Worm (Caenorhabditis elegans): Measurements from ENCODE around the gene Y64G10A.1.

DNA sequence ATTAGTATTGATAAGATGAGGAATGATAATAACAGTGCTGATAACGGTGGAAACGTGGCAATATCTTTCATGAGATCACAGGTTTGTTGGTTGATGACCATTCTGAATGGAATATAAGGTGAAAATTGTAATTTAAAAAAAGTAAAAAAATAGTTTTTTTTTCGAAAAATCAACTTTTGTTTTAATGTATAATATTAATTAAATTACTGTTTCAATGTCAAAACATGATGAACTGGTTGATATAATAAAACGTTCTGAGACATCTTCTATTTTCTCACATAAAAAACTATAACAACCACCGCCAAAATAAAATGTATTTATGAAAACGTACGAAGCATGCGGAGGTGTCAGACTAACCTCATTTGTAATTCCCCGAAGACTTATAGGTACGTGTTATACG, 11.2 kb upstream of the Y64G10A.1 start, which contains the start of gene srab-24:
- TF ChIP-seq jun-1 (tag; optimal IDR thresholded peaks at IDR 0.05) (no peak), mdt-29 (GFP tag; IDR thresholded peaks at IDR 0.05) (no peak), ctbp-1 (GFP tag; IDR thresholded peaks at IDR 0.05) (no peak)
